Fruit fly (Drosophila melanogaster) whole organism, wandering third instar larva: ENCODE data around the gene OXA1L.

ENCODE experiments used
- Abd-B ChIP-seq: fragments of >200 bp; optimal IDR thresholded peaks from 2 replicates; lab custom pipeline; 2017; ENCODE audit warnings: missing biosample characterization, missing genetic modification characterization
- CG32264 ChIP-seq: fragments of 200-800 bp; sonication (Bioruptor generic); optimal IDR thresholded peaks from 2 replicates; lab custom pipeline; 2016; ENCODE audit warnings: missing biosample characterization, missing genetic modification characterization
- CrebA ChIP-seq: fragments of 200-800 bp; sonication (Bioruptor generic); optimal IDR thresholded peaks from 2 replicates; lab custom pipeline; 2016; ENCODE audit warnings: missing biosample characterization, mild to moderate bottlenecking, missing genetic modification characterization, borderline replicate concordance
- Dfd ChIP-seq: fragments of >200 bp; optimal IDR thresholded peaks from 2 replicates; lab custom pipeline; 2017; ENCODE audit warnings: missing biosample characterization, missing genetic modification characterization
- GATAd ChIP-seq: sonication (Bioruptor generic); optimal IDR thresholded peaks from 2 replicates; lab custom pipeline; 2016; ENCODE audit warnings: missing biosample characterization, missing genetic modification characterization
- HLH106 ChIP-seq: fragments of 200-800 bp; optimal IDR thresholded peaks from 3 replicates; lab custom pipeline; 2019; ENCODE audit warnings: missing biosample characterization, mild to moderate bottlenecking, missing genetic modification characterization, moderate library complexity
- Hnf4 ChIP-seq: fragments of 200-800 bp; sonication (Bioruptor generic); optimal IDR thresholded peaks from 2 replicates; lab custom pipeline; 2016; ENCODE audit warnings: missing biosample characterization, mild to moderate bottlenecking, missing genetic modification characterization
- Hr78 ChIP-seq: fragments of >200 bp; optimal IDR thresholded peaks from 2 replicates; lab custom pipeline; 2017; ENCODE audit warnings: missing biosample characterization, missing genetic modification characterization
- Hr83 ChIP-seq: fragments of 200-300 bp; sonication (Bioruptor generic); optimal IDR thresholded peaks from 2 replicates; lab custom pipeline; 2016; ENCODE audit warnings: missing biosample characterization, mild to moderate bottlenecking, missing genetic modification characterization, moderate library complexity; ENCODE audit not compliant: poor library complexity, severe bottlenecking
- Jra ChIP-seq: sonication (Bioruptor generic); optimal IDR thresholded peaks from 2 replicates; lab custom pipeline; 2016; ENCODE audit warnings: missing biosample characterization, missing genetic modification characterization
- Mio ChIP-seq: sonication (Bioruptor generic); optimal IDR thresholded peaks from 2 replicates; lab custom pipeline; 2016; ENCODE audit warnings: missing biosample characterization, missing genetic modification characterization
- N ChIP-seq: fragments of >200 bp; optimal IDR thresholded peaks from 2 replicates; lab custom pipeline; 2018; ENCODE audit warnings: missing biosample characterization, missing external identifiers, missing genetic modification characterization
- OdsH ChIP-seq: fragments of 200-800 bp; sonication (Bioruptor generic); optimal IDR thresholded peaks from 2 replicates; lab custom pipeline; 2016; ENCODE audit warnings: missing biosample characterization, mild to moderate bottlenecking, missing genetic modification characterization
- Rel ChIP-seq, 2 experiments: fragments of 200-800 bp; sonication (Bioruptor generic) in 1 of 2; optimal IDR thresholded peaks; 2 replicates in 1 of 2; 3 replicates in 1 of 2; lab custom pipeline; 2016 to 2019; ENCODE audit warnings: mild to moderate bottlenecking in 2 of 2, missing biosample characterization in 2 of 2, missing genetic modification characterization in 2 of 2, moderate library complexity in 1 of 2
- Sp1 ChIP-seq: fragments of 200-800 bp; sonication (Bioruptor generic); optimal IDR thresholded peaks from 3 replicates; lab custom pipeline; 2019; ENCODE audit warnings: missing biosample characterization, mild to moderate bottlenecking, missing genetic modification characterization, moderate library complexity
- br ChIP-seq: fragments of 200-800 bp; sonication (Bioruptor generic); optimal IDR thresholded peaks from 2 replicates; lab custom pipeline; 2016; ENCODE audit warnings: missing biosample characterization, missing genetic modification characterization
- brk ChIP-seq: fragments of 200-800 bp; sonication (Bioruptor generic); optimal IDR thresholded peaks from 2 replicates; lab custom pipeline; 2016; ENCODE audit warnings: missing biosample characterization, mild to moderate bottlenecking, missing genetic modification characterization
- dl ChIP-seq, 2 experiments: fragments of 175-275, 200-275 bp in 1 of 2; fragments of 200-275 bp in 1 of 2; sonication (Bioruptor generic); optimal IDR thresholded peaks; lab custom pipeline; 2018; ENCODE audit warnings: mild to moderate bottlenecking in 2 of 2, missing biosample characterization in 2 of 2, missing genetic modification characterization in 2 of 2, moderate library complexity in 2 of 2; ENCODE audit not compliant: partially characterized antibody in 2 of 2, insufficient read depth in 1 of 2
- dmrt93B ChIP-seq: fragments of 200-800 bp; sonication (Bioruptor generic); optimal IDR thresholded peaks from 2 replicates; lab custom pipeline; 2018; ENCODE audit warnings: missing biosample characterization, mild to moderate bottlenecking, missing genetic modification characterization
- dsf ChIP-seq: sonication (Bioruptor generic); optimal IDR thresholded peaks from 2 replicates; lab custom pipeline; 2016; ENCODE audit warnings: missing biosample characterization, missing genetic modification characterization, borderline replicate concordance
- ey ChIP-seq: fragments of 200-800 bp; sonication (Bioruptor generic); optimal IDR thresholded peaks from 2 replicates; lab custom pipeline; 2016; ENCODE audit warnings: missing biosample characterization, missing genetic modification characterization
- foxo ChIP-seq, 2 experiments: fragments of 200-800 bp; sonication (Bioruptor generic); optimal IDR thresholded peaks; 2 replicates in 1 of 2; 3 replicates in 1 of 2; lab custom pipeline; 2016 to 2017; ENCODE audit warnings: missing biosample characterization in 2 of 2, missing genetic modification characterization in 2 of 2
- fru ChIP-seq: fragments of 200-800 bp; sonication (Bioruptor generic); optimal IDR thresholded peaks from 3 replicates; lab custom pipeline; 2016; ENCODE audit warnings: missing biosample characterization, mild to moderate bottlenecking, missing genetic modification characterization
- h ChIP-seq: fragments of 200-800 bp; sonication (Bioruptor generic); optimal IDR thresholded peaks from 3 replicates; lab custom pipeline; 2016; ENCODE audit warnings: missing biosample characterization, mild to moderate bottlenecking, missing genetic modification characterization
- jim ChIP-seq: fragments of 175-275, 200-325 bp; sonication (Bioruptor generic); optimal IDR thresholded peaks from 2 replicates; lab custom pipeline; 2016; ENCODE audit warnings: missing biosample characterization, mild to moderate bottlenecking, missing genetic modification characterization
- lola ChIP-seq: fragments of >200 bp; optimal IDR thresholded peaks from 2 replicates; lab custom pipeline; 2017; ENCODE audit warnings: missing biosample characterization, missing genetic modification characterization
- psq ChIP-seq: fragments of 200-800 bp; sonication (Bioruptor generic); optimal IDR thresholded peaks from 3 replicates; lab custom pipeline; 2017; ENCODE audit warnings: missing biosample characterization, mild to moderate bottlenecking, missing genetic modification characterization, moderate library complexity
- rgr ChIP-seq: fragments of 200-800 bp; sonication (Bioruptor generic); optimal IDR thresholded peaks from 3 replicates; lab custom pipeline; 2016; ENCODE audit warnings: missing biosample characterization, mild to moderate bottlenecking, missing genetic modification characterization
- sv ChIP-seq: fragments of 200-800 bp; sonication (Bioruptor generic); optimal IDR thresholded peaks from 3 replicates; lab custom pipeline; 2016; ENCODE audit warnings: missing biosample characterization, missing genetic modification characterization
- tai ChIP-seq: sonication (Bioruptor generic); optimal IDR thresholded peaks from 2 replicates; lab custom pipeline; 2016; ENCODE audit warnings: missing biosample characterization, missing genetic modification characterization
- usp ChIP-seq: fragments of >200 bp; optimal IDR thresholded peaks from 2 replicates; lab custom pipeline; 2017; ENCODE audit warnings: missing biosample characterization, missing genetic modification characterization
- woc ChIP-seq: sonication (Bioruptor generic); optimal IDR thresholded peaks from 2 replicates; lab custom pipeline; 2016; ENCODE audit warnings: missing biosample characterization, mild to moderate bottlenecking, missing genetic modification characterization

OXA1L gene

DNA sequence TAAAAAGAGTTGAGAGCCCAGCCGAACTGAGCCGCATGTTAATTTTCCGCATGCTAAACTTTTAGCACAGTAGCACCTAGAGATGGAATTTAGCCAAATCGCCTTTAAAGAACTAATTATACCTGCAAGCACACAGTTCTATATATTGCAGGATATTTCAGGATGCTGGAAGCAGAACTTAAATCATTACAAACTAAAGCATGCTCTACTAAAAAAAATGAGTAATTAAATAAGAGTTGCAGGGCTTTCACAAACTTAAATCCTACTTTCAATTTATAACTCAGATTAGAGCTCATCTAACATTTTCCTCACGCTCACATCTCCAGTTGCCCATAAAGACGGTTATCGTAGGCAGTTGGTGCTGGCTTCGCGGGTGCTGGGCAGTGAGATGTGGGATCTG, 38.4 kb upstream of the OXA1L start:
- TF ChIP-seq brk (GFP tag; lab: Kevin White, UChicago) (no peak), usp (GFP tag; lab: Kevin White, UChicago) (no peak), h (GFP tag; lab: Kevin White, UChicago) (no peak), fru (no peak), psq (GFP tag; lab: Kevin White, UChicago) (no peak), Rel (GFP tag; optimal IDR thresholded peaks at IDR 0.05; lab: Kevin White, UChicago) (no peak), Rel (tag; optimal IDR thresholded peaks at IDR 0.05; lab: Kevin White, UChicago) (no peak), sv (no peak), foxo (GFP tag; optimal IDR thresholded peaks at IDR 0.05; lab: Kevin White, UChicago) (no peak), Hr78 (GFP tag; lab: Kevin White, UChicago) (no peak), Mio (GFP tag; lab: Kevin White, UChicago) (no peak), Abd-B (GFP tag; lab: Kevin White, UChicago) (no peak), dl (GFP tag; optimal IDR thresholded peaks at IDR 0.05; lab: Kevin White, UChicago; ENCODE audit: insufficient read depth in 1 of 2, partially characterized antibody in 2 of 2) (no peak), CG32264 (GFP tag; lab: Kevin White, UChicago) (no peak), GATAd (GFP tag; lab: Kevin White, UChicago) (no peak), Jra (GFP tag; lab: Kevin White, UChicago) (no peak), Hr83 (GFP tag; lab: Kevin White, UChicago) (no peak), dmrt93B (GFP tag; lab: Kevin White, UChicago) (no peak)

dm6 chr3L:10922973-10923372, 36.7 kb upstream of the OXA1L start:
- TF ChIP-seq tai (GFP tag; lab: Kevin White, UChicago), result no peak
- no peak for TF ChIP-seq h (GFP tag; lab: Kevin White, UChicago)
- TF ChIP-seq Sp1 (GFP tag; lab: Kevin White, UChicago), result no peak

dm6 chr3L:10918454-10918853, 32.2 kb upstream of the OXA1L start:
- TF ChIP-seq CrebA (GFP tag; lab: Kevin White, UChicago) (no peak), dsf (GFP tag; lab: Kevin White, UChicago) (no peak), Sp1 (GFP tag; lab: Kevin White, UChicago) (no peak), jim (GFP tag; lab: Kevin White, UChicago) (no peak), lola (no peak), br (GFP tag; lab: Kevin White, UChicago) (no peak), HLH106 (tag; lab: Kevin White, UChicago) (no peak), Hnf4 (GFP tag; lab: Kevin White, UChicago) (no peak), psq (GFP tag; lab: Kevin White, UChicago) (no peak), tai (GFP tag; lab: Kevin White, UChicago) (no peak)

dm6 chr3L:10917263-10917662, 31.0 kb upstream of the OXA1L start:
- no peak for TF ChIP-seq foxo (GFP tag; optimal IDR thresholded peaks at IDR 0.05; lab: Kevin White, UChicago)
- TF ChIP-seq Abd-B (GFP tag; lab: Kevin White, UChicago), result no peak
- no peak for TF ChIP-seq OdsH (GFP tag; lab: Kevin White, UChicago)
- TF ChIP-seq ey (GFP tag; lab: Kevin White, UChicago), result no peak
- no peak for TF ChIP-seq br (GFP tag; lab: Kevin White, UChicago)
- no peak for TF ChIP-seq brk (GFP tag; lab: Kevin White, UChicago)
- TF ChIP-seq Hnf4 (GFP tag; lab: Kevin White, UChicago), result no peak
- TF ChIP-seq Mio (GFP tag; lab: Kevin White, UChicago), result no peak
- TF ChIP-seq fru, result no peak
- TF ChIP-seq dmrt93B (GFP tag; lab: Kevin White, UChicago), result no peak
- no peak for TF ChIP-seq h (GFP tag; lab: Kevin White, UChicago)
- no peak for TF ChIP-seq dl (GFP tag; optimal IDR thresholded peaks at IDR 0.05; lab: Kevin White, UChicago; ENCODE audit: insufficient read depth in 1 of 2, partially characterized antibody in 2 of 2)

DNA sequence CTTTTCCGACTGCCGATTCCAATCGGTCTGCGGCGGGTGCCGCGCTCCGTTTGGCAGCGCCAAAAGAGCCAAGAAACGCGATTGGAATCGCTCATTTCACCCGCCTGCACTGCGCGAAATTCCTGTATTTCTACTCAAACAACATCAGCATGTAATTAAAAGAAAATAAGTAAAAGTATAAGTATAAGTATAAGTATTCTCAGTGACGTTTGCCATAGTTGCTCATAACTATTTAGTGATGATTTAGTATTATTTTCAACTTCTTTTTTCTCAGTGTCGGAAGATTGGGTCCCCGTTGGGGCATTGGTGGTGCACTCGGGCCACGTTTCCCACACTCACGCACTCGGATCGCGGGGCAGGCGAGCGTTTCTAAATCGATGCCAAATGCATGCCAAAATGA, 26.9 kb upstream of the OXA1L start:
- peak; percentile 24 for TF ChIP-seq OdsH (GFP tag; lab: Kevin White, UChicago)
- no peak for TF ChIP-seq lola
- peak; percentile 13 for TF ChIP-seq ey (GFP tag; lab: Kevin White, UChicago)
- peak in 1 of 2 experiments; percentile 39 for TF ChIP-seq foxo (GFP tag; optimal IDR thresholded peaks at IDR 0.05; lab: Kevin White, UChicago)
- TF ChIP-seq Sp1 (GFP tag; lab: Kevin White, UChicago), result peak; percentile 37
- TF ChIP-seq rgr (GFP tag; lab: Kevin White, UChicago), result peak; percentile 28
- no peak for TF ChIP-seq Hnf4 (GFP tag; lab: Kevin White, UChicago)
- TF ChIP-seq fru, result peak; percentile 34
- TF ChIP-seq woc (GFP tag; lab: Kevin White, UChicago), result peak; percentile 11
- TF ChIP-seq h (GFP tag; lab: Kevin White, UChicago), result peak; percentile 34
- no peak for TF ChIP-seq Dfd
- TF ChIP-seq HLH106 (tag; lab: Kevin White, UChicago), result peak; percentile 49
- peak; percentile 10 for TF ChIP-seq psq (GFP tag; lab: Kevin White, UChicago)
- TF ChIP-seq dl (GFP tag; optimal IDR thresholded peaks at IDR 0.05; lab: Kevin White, UChicago; ENCODE audit: insufficient read depth in 1 of 2, partially characterized antibody in 2 of 2), result no peak
- no peak for TF ChIP-seq N (GFP tag; lab: Kevin White, UChicago)
